Worm (Caenorhabditis elegans): ENCODE data around the gene lipl-5.
A peak's percentile ranks its signal among the peaks of the same experiment; 100 is the strongest.

lipl-5 gene

DNA sequence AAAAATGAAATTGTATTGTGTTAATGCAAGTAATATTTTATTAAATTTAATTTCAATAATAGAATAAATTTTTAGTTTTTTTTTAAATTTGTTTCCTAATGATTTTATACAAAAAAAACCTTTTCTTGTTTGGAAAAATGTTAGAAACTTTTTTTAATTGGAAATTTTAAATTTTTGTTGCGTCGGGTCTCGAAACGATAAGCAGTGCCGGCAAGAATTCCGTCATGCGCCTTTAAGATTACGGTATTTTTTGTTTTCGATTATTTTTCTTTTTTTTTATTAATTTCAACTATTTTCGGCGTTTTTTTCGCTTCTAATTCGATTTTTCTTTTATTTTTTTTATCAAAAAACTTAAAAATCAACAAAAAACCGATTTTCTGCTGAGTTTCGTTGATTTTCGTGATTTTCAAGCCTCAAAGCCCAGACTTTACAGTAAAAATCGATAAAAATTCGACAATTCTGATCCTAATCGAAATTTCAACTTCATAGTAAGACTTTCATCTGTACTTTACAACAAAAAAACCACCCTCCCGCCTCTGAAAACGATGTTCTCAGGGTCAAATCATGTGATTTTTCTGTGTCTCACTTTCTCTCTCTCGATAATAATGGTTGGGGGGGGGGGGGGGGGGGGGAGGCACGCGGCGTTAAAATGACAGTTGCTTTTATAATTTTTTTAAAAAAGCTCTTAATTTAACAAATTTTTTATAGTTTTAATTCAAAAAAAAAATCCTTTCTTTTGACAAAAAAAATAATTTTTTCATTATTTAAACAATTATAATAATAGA is 37.8 kb upstream of the lipl-5 start:
- TF ChIP-seq nhr-47 (tag; optimal IDR thresholded peaks at IDR 0.05) (no peak), nhr-19 (GFP tag; conservative IDR thresholded peaks at IDR 0.05) (peak; percentile 20), C16A3.4 (tag; optimal IDR thresholded peaks at IDR 0.05) (no peak), Y116A8C.19 (tag; optimal IDR thresholded peaks at IDR 0.05; ENCODE audit: borderline replicate concordance) (no peak), C04F5.9 (tag; optimal IDR thresholded peaks at IDR 0.05) (no peak), lin-14 (GFP tag; optimal IDR thresholded peaks at IDR 0.05) (peak; percentile 91), skn-1 (tag; optimal IDR thresholded peaks at IDR 0.05) (no peak), zip-4 (GFP tag; optimal IDR thresholded peaks at IDR 0.05) (no peak), lsy-2 (tag; optimal IDR thresholded peaks at IDR 0.05) (no peak), pqm-1 (tag; optimal IDR thresholded peaks at IDR 0.05) (no peak), fos-1 (tag; optimal IDR thresholded peaks at IDR 0.05) (no peak), ceh-63 (GFP tag; optimal IDR thresholded peaks at IDR 0.05) (no peak), nhr-76 (tag; optimal IDR thresholded peaks at IDR 0.05) (no peak), jun-1 (tag; optimal IDR thresholded peaks at IDR 0.05) (no peak), elt-3 (tag; optimal IDR thresholded peaks at IDR 0.05) (no peak), hpl-2 (GFP tag; optimal IDR thresholded peaks at IDR 0.05) (no peak), xbp-1 (tag; optimal IDR thresholded peaks at IDR 0.05) (no peak), elt-2 (tag; optimal IDR thresholded peaks at IDR 0.05) (no peak), pag-3 (tag; optimal IDR thresholded peaks at IDR 0.05; ENCODE audit: borderline replicate concordance, insufficient read depth) (no peak), nhr-71 (tag; optimal IDR thresholded peaks at IDR 0.05) (no peak), nhr-12 (tag; optimal IDR thresholded peaks at IDR 0.05) (no peak), fkh-10 (GFP tag; optimal IDR thresholded peaks at IDR 0.05) (no peak), hlh-17 (GFP tag; optimal IDR thresholded peaks at IDR 0.05; ENCODE audit: borderline replicate concordance) (no peak), F16B12.6 (tag; optimal IDR thresholded peaks at IDR 0.05) (no peak), ama-1 (optimal IDR thresholded peaks at IDR 0.05) (no peak), ztf-4 (tag; optimal IDR thresholded peaks at IDR 0.05) (no peak), ceh-88 (GFP tag; IDR thresholded peaks at IDR 0.05) (no peak), nhr-237 (tag; optimal IDR thresholded peaks at IDR 0.05) (no peak), nhr-84 (tag; optimal IDR thresholded peaks at IDR 0.05) (no peak), efl-1 (optimal IDR thresholded peaks at IDR 0.05) (no peak), efl-1 (GFP tag; optimal IDR thresholded peaks at IDR 0.05 in 1 of 2) (peak in 1 of 2 experiments; percentile 73), mab-9 (GFP tag; IDR thresholded peaks at IDR 0.05) (no peak), nhr-11 (tag; optimal IDR thresholded peaks at IDR 0.05) (no peak), nhr-85 (tag) (peak; percentile 75), grh-1 (GFP tag; IDR thresholded peaks at IDR 0.05) (no peak), ets-5 (GFP tag; IDR thresholded peaks at IDR 0.05) (no peak), pax-3 (tag; optimal IDR thresholded peaks at IDR 0.05) (no peak), irx-1 (tag; optimal IDR thresholded peaks at IDR 0.05) (no peak), blmp-1 (tag; optimal IDR thresholded peaks at IDR 0.05) (no peak), egl-27 (tag; optimal IDR thresholded peaks at IDR 0.05) (no peak), zag-1 (tag; optimal IDR thresholded peaks at IDR 0.05) (no peak), swsn-7 (tag; optimal IDR thresholded peaks at IDR 0.05) (no peak), rnt-1 (tag; optimal IDR thresholded peaks at IDR 0.05) (peak; percentile 18), snu-23 (GFP tag; optimal IDR thresholded peaks at IDR 0.05) (no peak), dsc-1 (tag; optimal IDR thresholded peaks at IDR 0.05) (no peak), unc-130 (tag; optimal IDR thresholded peaks at IDR 0.05) (no peak), tlp-1 (tag; optimal IDR thresholded peaks at IDR 0.05) (no peak), sup-37 (GFP tag; optimal IDR thresholded peaks at IDR 0.05) (no peak), hlh-4 (tag; optimal IDR thresholded peaks at IDR 0.05) (no peak), lin-35 (GFP tag; optimal IDR thresholded peaks at IDR 0.05) (peak in 1 of 2 experiments; percentile 24), nhr-20 (tag; optimal IDR thresholded peaks at IDR 0.05) (no peak), aly-2 (tag; optimal IDR thresholded peaks at IDR 0.05) (no peak)

Data from whole organism, L1 larva.